Fruit fly (Drosophila melanogaster) whole organism, embryonic: Measurements from ENCODE around the gene mnd.

Source experiments
- B-H2 ChIP-seq: fragments of 200-800 bp; sonication (Bioruptor generic); optimal IDR thresholded peaks from 2 replicates; lab custom pipeline; 2018; ENCODE audit warnings: missing biosample characterization, mild to moderate bottlenecking, missing genetic modification characterization
- CG11093 ChIP-seq: fragments of 200-800 bp; sonication (Bioruptor generic); IDR thresholded peaks from 3 replicates; pipeline ENCODE4 v1.3.6; 2022; ENCODE audit warnings: missing biosample characterization, missing genetic modification characterization
- CG11247 ChIP-seq: fragments of 200-800 bp; sonication (Bioruptor generic); IDR thresholded peaks from 2 replicates; pipeline ENCODE4 v1.3.6; 2022; ENCODE audit warnings: missing biosample characterization, missing genetic modification characterization
- CG11560 ChIP-seq: fragments of 200-800 bp; sonication (Bioruptor generic); IDR thresholded peaks from 3 replicates; pipeline ENCODE4 v1.3.6; 2022; ENCODE audit warnings: missing biosample characterization, missing genetic modification characterization
- CG11723 ChIP-seq: fragments of 200-800 bp; sonication (Bioruptor generic); optimal IDR thresholded peaks from 2 replicates; lab custom pipeline; 2017; ENCODE audit warnings: missing biosample characterization, mild to moderate bottlenecking, missing genetic modification characterization
- CG12071 ChIP-seq: fragments of 200-800 bp; sonication (Bioruptor generic); optimal IDR thresholded peaks from 3 replicates; lab custom pipeline; 2018; ENCODE audit warnings: missing biosample characterization, mild to moderate bottlenecking, missing genetic modification characterization
- CG12236 ChIP-seq: fragments of 200-800 bp; sonication (Bioruptor generic); optimal IDR thresholded peaks from 2 replicates; lab custom pipeline; 2016; ENCODE audit warnings: missing biosample characterization, missing genetic modification characterization
- CG15073 ChIP-seq: fragments of 200-800 bp; sonication (Bioruptor generic); optimal IDR thresholded peaks from 2 replicates; lab custom pipeline; 2016; ENCODE audit warnings: missing biosample characterization, missing genetic modification characterization
- CG1602 ChIP-seq: fragments of 200-800 bp; sonication (Bioruptor generic); optimal IDR thresholded peaks from 3 replicates; lab custom pipeline; 2016; ENCODE audit warnings: missing biosample characterization, missing genetic modification characterization
- CG17829 ChIP-seq: fragments of 200-800 bp; optimal IDR thresholded peaks from 2 replicates; lab custom pipeline; 2019; ENCODE audit warnings: missing biosample characterization, mild to moderate bottlenecking, missing genetic modification characterization, moderate library complexity
- CG18476 ChIP-seq: fragments of 200-800 bp; sonication (Bioruptor generic); optimal IDR thresholded peaks from 2 replicates; lab custom pipeline; 2016; ENCODE audit warnings: missing biosample characterization, mild to moderate bottlenecking, missing genetic modification characterization
- CG18599 ChIP-seq: fragments of 200-800 bp; sonication (Bioruptor generic); optimal IDR thresholded peaks from 3 replicates; lab custom pipeline; 2017; ENCODE audit warnings: missing biosample characterization, missing genetic modification characterization, mild to moderate bottlenecking, moderate library complexity, missing genetic modification reagents
- CG2120 ChIP-seq: fragments of 200-800 bp; sonication (Bioruptor generic); optimal IDR thresholded peaks from 3 replicates; lab custom pipeline; 2016; ENCODE audit warnings: missing biosample characterization, missing genetic modification characterization
- CG30403 ChIP-seq: fragments of 200-800 bp; sonication (Bioruptor generic); optimal IDR thresholded peaks from 3 replicates; lab custom pipeline; 2016; ENCODE audit warnings: missing biosample characterization, missing genetic modification characterization
- CG32767 ChIP-seq: fragments of 200-800 bp; sonication (Bioruptor generic); IDR thresholded peaks from 2 replicates; pipeline ENCODE4 v1.3.6; 2022; ENCODE audit warnings: missing biosample characterization, missing genetic modification characterization
- CG43689 ChIP-seq: fragments of 200-800 bp; sonication (Bioruptor generic); IDR thresholded peaks from 2 replicates; pipeline ENCODE4 v1.3.6; 2022; ENCODE audit warnings: missing biosample characterization, missing genetic modification characterization
- CG4404 ChIP-seq: fragments of 200-800 bp; sonication (Bioruptor generic); IDR thresholded peaks from 2 replicates; pipeline ENCODE4 v1.3.6; 2022; ENCODE audit warnings: missing biosample characterization, missing genetic modification characterization
- CG6765 ChIP-seq: fragments of 200-800 bp; sonication (Bioruptor generic); optimal IDR thresholded peaks from 3 replicates; lab custom pipeline; 2017; ENCODE audit warnings: missing biosample characterization, mild to moderate bottlenecking, missing genetic modification characterization
- D ChIP-seq, 2 experiments: fragments of 200-800 bp in 1 of 2; fragments of >200 bp in 1 of 2; sonication (Bioruptor generic) in 1 of 2; optimal IDR thresholded peaks; 2 replicates in 1 of 2; 3 replicates in 1 of 2; lab custom pipeline; 2017; ENCODE audit warnings: mild to moderate bottlenecking in 1 of 2, missing biosample characterization in 1 of 2, missing genetic modification characterization in 1 of 2, missing genetic modification reagents in 1 of 2
- Dip2 ChIP-seq: fragments of 200-800 bp; sonication (Bioruptor generic); IDR thresholded peaks from 2 replicates; pipeline ENCODE4 v1.3.6; 2022; ENCODE audit warnings: missing biosample characterization, missing genetic modification characterization
- E2f1 ChIP-seq: fragments of 200-800 bp; sonication (Bioruptor generic); IDR thresholded peaks from 2 replicates; pipeline ENCODE4 v1.3.6; 2022; ENCODE audit warnings: missing biosample characterization, missing genetic modification characterization
- E2f2 ChIP-seq: fragments of 200-800 bp; sonication (Bioruptor generic); IDR thresholded peaks from 2 replicates; pipeline ENCODE4 v1.3.6; 2022; ENCODE audit warnings: missing biosample characterization, missing genetic modification characterization
- Hr39 ChIP-seq: fragments of >200 bp; optimal IDR thresholded peaks from 2 replicates; lab custom pipeline; 2017
- Mrtf ChIP-seq: fragments of 200-800 bp; sonication (Bioruptor generic); IDR thresholded peaks from 3 replicates; pipeline ENCODE4 v1.3.6; 2022; ENCODE audit warnings: missing biosample characterization, missing genetic modification characterization
- NC2β ChIP-seq: fragments of 200-800 bp; sonication (Bioruptor generic); optimal IDR thresholded peaks from 2 replicates; lab custom pipeline; 2016; ENCODE audit warnings: missing biosample characterization, missing genetic modification characterization
- Nf-YC ChIP-seq: fragments of 200-800 bp; optimal IDR thresholded peaks from 3 replicates; lab custom pipeline; 2019; ENCODE audit warnings: missing biosample characterization, mild to moderate bottlenecking, missing genetic modification characterization, moderate library complexity
- Pdp1 ChIP-seq, 2 experiments: fragments of 200-800 bp; sonication (Bioruptor generic); optimal IDR thresholded peaks; 3 replicates each; lab custom pipeline; 2016; ENCODE audit warnings: missing biosample characterization in 2 of 2, missing genetic modification characterization in 2 of 2, mild to moderate bottlenecking in 1 of 2, moderate library complexity in 1 of 2
- Rx ChIP-seq: fragments of 200-800 bp; sonication (Bioruptor generic); IDR thresholded peaks from 2 replicates; pipeline ENCODE4 v1.3.6; 2022; ENCODE audit warnings: missing biosample characterization, missing genetic modification characterization
- Six4 ChIP-seq: fragments of 200-800 bp; sonication (Bioruptor generic); optimal IDR thresholded peaks from 2 replicates; lab custom pipeline; 2016; ENCODE audit warnings: missing biosample characterization, missing genetic modification characterization
- Sox102F ChIP-seq: fragments of 200-800 bp; sonication (Bioruptor generic); optimal IDR thresholded peaks from 2 replicates; lab custom pipeline; 2018; ENCODE audit warnings: missing biosample characterization, mild to moderate bottlenecking, missing genetic modification characterization, moderate library complexity
- Ssrp ChIP-seq: fragments of 200-800 bp; sonication (Bioruptor generic); optimal IDR thresholded peaks from 2 replicates; lab custom pipeline; 2018; ENCODE audit warnings: missing biosample characterization, mild to moderate bottlenecking, missing genetic modification characterization, moderate library complexity
- Tbp ChIP-seq: fragments of >200 bp; optimal IDR thresholded peaks from 2 replicates; lab custom pipeline; 2018; ENCODE audit warnings: missing biosample characterization, missing genetic modification characterization
- aop ChIP-seq: fragments of 200-800 bp; sonication (Bioruptor generic); IDR thresholded peaks from 2 replicates; pipeline ENCODE4 v1.3.6; 2022; ENCODE audit warnings: missing biosample characterization, missing genetic modification characterization
- az2 ChIP-seq: fragments of 200-800 bp; sonication (Bioruptor generic); optimal IDR thresholded peaks from 3 replicates; lab custom pipeline; 2016; ENCODE audit warnings: missing biosample characterization, missing genetic modification characterization
- cad ChIP-seq: fragments of >200 bp; optimal IDR thresholded peaks from 2 replicates; lab custom pipeline; 2017; ENCODE audit warnings: missing biosample characterization, missing genetic modification characterization
- chif ChIP-seq, 2 experiments: fragments of 200-800 bp; sonication (Bioruptor generic); optimal IDR thresholded peaks; 3 replicates each; lab custom pipeline; 2016; ENCODE audit warnings: missing biosample characterization in 2 of 2, missing genetic modification characterization in 2 of 2
- chinmo ChIP-seq: fragments of 200-800 bp; sonication (Bioruptor generic); IDR thresholded peaks from 4 replicates; pipeline ENCODE4 v1.3.6; 2022; ENCODE audit warnings: missing biosample characterization, missing genetic modification characterization; ENCODE audit not compliant: partially characterized antibody
- croc ChIP-seq: fragments of 200-800 bp; sonication (Bioruptor generic); conservative IDR thresholded peaks from 3 replicates; pipeline ENCODE4 v1.3.6; 2022; ENCODE audit warnings: missing biosample characterization, missing genetic modification characterization
- disco-r ChIP-seq: fragments of 200-800 bp; sonication (Bioruptor generic); optimal IDR thresholded peaks from 2 replicates; lab custom pipeline; 2016; ENCODE audit warnings: missing biosample characterization, missing genetic modification characterization
- emc ChIP-seq: fragments of 200-800 bp; sonication (Bioruptor generic); optimal IDR thresholded peaks from 2 replicates; lab custom pipeline; 2016; ENCODE audit warnings: missing biosample characterization, missing genetic modification characterization
- ems ChIP-seq: fragments of 200-800 bp; sonication (Bioruptor generic); optimal IDR thresholded peaks from 3 replicates; lab custom pipeline; 2016; ENCODE audit warnings: missing biosample characterization, missing genetic modification characterization
- eve ChIP-seq, 2 experiments: fragments of >200 bp; optimal IDR thresholded peaks; 2 replicates each; lab custom pipeline; 2017; ENCODE audit warnings: missing biosample characterization in 2 of 2, missing genetic modification characterization in 2 of 2
- fu2 ChIP-seq: fragments of 200-800 bp; sonication (Bioruptor generic); optimal IDR thresholded peaks from 2 replicates; lab custom pipeline; 2016; ENCODE audit warnings: missing biosample characterization, missing genetic modification characterization
- gce ChIP-seq: fragments of 200-800 bp; sonication (Bioruptor generic); IDR thresholded peaks from 3 replicates; pipeline ENCODE4 v1.3.6; 2022; ENCODE audit warnings: missing biosample characterization, missing genetic modification characterization
- nerfin-1 ChIP-seq: fragments of 200-800 bp; sonication (Bioruptor generic); optimal IDR thresholded peaks from 3 replicates; lab custom pipeline; 2019; ENCODE audit warnings: missing biosample characterization, mild to moderate bottlenecking, missing genetic modification characterization, moderate library complexity
- nmo ChIP-seq: fragments of 200-800 bp; sonication (Bioruptor generic); optimal IDR thresholded peaks from 2 replicates; lab custom pipeline; 2018; ENCODE audit warnings: missing biosample characterization, mild to moderate bottlenecking, missing genetic modification characterization, moderate library complexity
- p53 ChIP-seq: fragments of 200-800 bp; sonication (Bioruptor generic); optimal IDR thresholded peaks from 2 replicates; lab custom pipeline; 2016; ENCODE audit warnings: missing biosample characterization, missing genetic modification characterization
- slou ChIP-seq: fragments of 200-800 bp; sonication (Bioruptor generic); optimal IDR thresholded peaks from 3 replicates; lab custom pipeline; 2016; ENCODE audit warnings: missing biosample characterization, missing genetic modification characterization
- tap ChIP-seq: fragments of 200-800 bp; optimal IDR thresholded peaks from 3 replicates; lab custom pipeline; 2019; ENCODE audit warnings: missing biosample characterization, mild to moderate bottlenecking, missing genetic modification characterization, moderate library complexity
- twi ChIP-seq: fragments of 200-800 bp; optimal IDR thresholded peaks from 2 replicates; lab custom pipeline; 2019; ENCODE audit warnings: missing biosample characterization, mild to moderate bottlenecking, missing genetic modification characterization, moderate library complexity
- vvl ChIP-seq: fragments of 200-800 bp; sonication (Bioruptor generic); IDR thresholded peaks from 2 replicates; pipeline ENCODE4 v1.3.6; 2022; ENCODE audit warnings: missing biosample characterization, missing genetic modification characterization
- wek ChIP-seq: fragments of 200-800 bp; sonication (Bioruptor generic); optimal IDR thresholded peaks from 3 replicates; lab custom pipeline; 2018; ENCODE audit warnings: missing biosample characterization, mild to moderate bottlenecking, missing genetic modification characterization, moderate library complexity
- zfh2 ChIP-seq: fragments of 200-800 bp; sonication (Bioruptor generic); optimal IDR thresholded peaks from 2 replicates; lab custom pipeline; 2016; ENCODE audit warnings: missing biosample characterization, missing genetic modification characterization

mnd gene

dm6 chr3L:14969171-14969570 lies 15.7 kb upstream of the mnd start, which contains the start of gene Tom (continued):
- no peak for TF ChIP-seq CG43689
- TF ChIP-seq zfh2 (GFP tag; lab: Kevin White, UChicago): no peak
- TF ChIP-seq CG15073: no peak
- no peak for TF ChIP-seq Sox102F (GFP tag; lab: Kevin White, UChicago)
- TF ChIP-seq Six4: no peak
- TF ChIP-seq nmo (GFP tag; lab: Kevin White, UChicago): no peak
- TF ChIP-seq eve (GFP tag; optimal IDR thresholded peaks at IDR 0.05; lab: Kevin White, UChicago): no peak
- TF ChIP-seq Hr39 (lab: Kevin White, UChicago): no peak
- no peak for TF ChIP-seq D (optimal IDR thresholded peaks at IDR 0.05; lab: Kevin White, UChicago)
- TF ChIP-seq D (GFP tag; optimal IDR thresholded peaks at IDR 0.05; lab: Kevin White, UChicago): no peak
- no peak for TF ChIP-seq Dip2 (GFP tag; lab: Robert Waterston, UW)
- no peak for TF ChIP-seq twi (tag; lab: Kevin White, UChicago)
- peak; percentile 93 for TF ChIP-seq Nf-YC (tag; lab: Kevin White, UChicago)
- TF ChIP-seq Mrtf: no peak
- no peak for TF ChIP-seq chinmo
- TF ChIP-seq CG30403: no peak
- peak; percentile 22 for TF ChIP-seq cad
- no peak for TF ChIP-seq CG11093 (GFP tag; lab: Robert Waterston, UW)
- no peak for TF ChIP-seq CG11723
- no peak for TF ChIP-seq croc (GFP tag; lab: Robert Waterston, UW)
- TF ChIP-seq CG12071: no peak
- no peak for TF ChIP-seq Ssrp (tag; lab: Kevin White, UChicago)
- no peak for TF ChIP-seq CG12236 (GFP tag; lab: Kevin White, UChicago)
- no peak for TF ChIP-seq CG2120 (GFP tag; lab: Kevin White, UChicago)
- peak; percentile 23 for TF ChIP-seq ems (GFP tag; lab: Kevin White, UChicago)
- TF ChIP-seq Tbp (GFP tag; lab: Kevin White, UChicago): peak; percentile 92
- TF ChIP-seq CG18599 (GFP tag; lab: Kevin White, UChicago): no peak
- peak; percentile 49 for TF ChIP-seq NC2β (GFP tag; lab: Kevin White, UChicago)
- no peak for TF ChIP-seq CG18476
- no peak for TF ChIP-seq CG4404 (GFP tag; lab: Robert Waterston, UW)
- TF ChIP-seq gce (GFP tag; lab: Robert Waterston, UW): no peak
- TF ChIP-seq fu2 (GFP tag; lab: Kevin White, UChicago): no peak
- no peak for TF ChIP-seq chif (GFP tag; optimal IDR thresholded peaks at IDR 0.05; lab: Kevin White, UChicago)
- no peak for TF ChIP-seq CG1602
- TF ChIP-seq slou (GFP tag; lab: Kevin White, UChicago): no peak
- no peak for TF ChIP-seq tap (tag; lab: Kevin White, UChicago)
- TF ChIP-seq CG11560 (tag; lab: Robert Waterston, UW): no peak
- no peak for TF ChIP-seq B-H2
- no peak for TF ChIP-seq CG11247 (GFP tag; lab: Robert Waterston, UW)
- TF ChIP-seq E2f2: no peak
- no peak for TF ChIP-seq Pdp1 (GFP tag; optimal IDR thresholded peaks at IDR 0.05; lab: Kevin White, UChicago)
- TF ChIP-seq Rx (GFP tag; lab: Robert Waterston, UW): no peak
- no peak for TF ChIP-seq disco-r (GFP tag; lab: Kevin White, UChicago)
- no peak for TF ChIP-seq emc
- TF ChIP-seq CG17829: no peak
- TF ChIP-seq CG32767 (GFP tag; lab: Robert Waterston, UW): no peak
- no peak for TF ChIP-seq wek
- TF ChIP-seq aop (GFP tag; lab: Robert Waterston, UW): no peak
- TF ChIP-seq nerfin-1 (tag; lab: Kevin White, UChicago): no peak
- TF ChIP-seq az2 (GFP tag; lab: Kevin White, UChicago): no peak
- no peak for TF ChIP-seq E2f1 (GFP tag; lab: Robert Waterston, UW)
- peak; percentile 3; the same call in 1 of the 2 replicates for TF ChIP-seq vvl
- TF ChIP-seq p53 (GFP tag; lab: Kevin White, UChicago): peak; percentile 83
- TF ChIP-seq CG6765: no peak
